Fruit fly (Drosophila melanogaster) whole organism, embryonic: ENCODE measurements around the gene BBIP1.

Source experiments
- Asciz ChIP-seq: fragments of 200-800 bp; sonication (Bioruptor generic); optimal IDR thresholded peaks from 2 replicates; lab custom pipeline; 2017; ENCODE audit warnings: missing biosample characterization, mild to moderate bottlenecking, missing genetic modification characterization, missing genetic modification reagents
- BtbVII ChIP-seq: fragments of 200-800 bp; sonication (Bioruptor generic); optimal IDR thresholded peaks from 3 replicates; lab custom pipeline; 2017; ENCODE audit warnings: missing biosample characterization, mild to moderate bottlenecking, missing genetic modification characterization
- CG11398 ChIP-seq: fragments of 200-800 bp; sonication (Bioruptor generic); optimal IDR thresholded peaks from 2 replicates; lab custom pipeline; 2016; ENCODE audit warnings: missing biosample characterization, missing genetic modification characterization
- CG12071 ChIP-seq: fragments of 200-800 bp; sonication (Bioruptor generic); optimal IDR thresholded peaks from 3 replicates; lab custom pipeline; 2018; ENCODE audit warnings: missing biosample characterization, mild to moderate bottlenecking, missing genetic modification characterization
- CG12659 ChIP-seq: fragments of 200-800 bp; sonication (Bioruptor generic); optimal IDR thresholded peaks from 3 replicates; lab custom pipeline; 2017; ENCODE audit warnings: mild to moderate bottlenecking, missing biosample characterization, missing genetic modification reagents, missing genetic modification characterization
- CG13894 ChIP-seq: fragments of 200-800 bp; sonication (Bioruptor generic); optimal IDR thresholded peaks from 3 replicates; lab custom pipeline; 2018; ENCODE audit warnings: missing biosample characterization, mild to moderate bottlenecking, missing genetic modification characterization, moderate library complexity
- CG15479 ChIP-seq: fragments of 200-800 bp; sonication (Bioruptor generic); optimal IDR thresholded peaks from 3 replicates; lab custom pipeline; 2019; ENCODE audit warnings: missing biosample characterization, mild to moderate bottlenecking, missing genetic modification characterization, moderate library complexity
- CG1603 ChIP-seq: fragments of 200-800 bp; sonication (Bioruptor generic); optimal IDR thresholded peaks from 2 replicates; lab custom pipeline; 2019; ENCODE audit warnings: missing biosample characterization, mild to moderate bottlenecking, missing genetic modification characterization, moderate library complexity
- CG17361 ChIP-seq: fragments of 200-800 bp; sonication (Bioruptor generic); IDR thresholded peaks from 3 replicates; pipeline ENCODE4 v1.3.6; 2022; ENCODE audit warnings: missing biosample characterization, missing genetic modification characterization
- CG17385 ChIP-seq: fragments of 200-800 bp; sonication (Bioruptor generic); optimal IDR thresholded peaks from 3 replicates; lab custom pipeline; 2018; ENCODE audit warnings: missing biosample characterization, mild to moderate bottlenecking, missing genetic modification characterization
- CG2199 ChIP-seq: fragments of 200-800 bp; sonication (Bioruptor generic); IDR thresholded peaks from 3 replicates; pipeline ENCODE4 v1.3.6; 2022; ENCODE audit warnings: missing biosample characterization, missing genetic modification characterization
- CG3281 ChIP-seq: fragments of 200-800 bp; sonication (Bioruptor generic); optimal IDR thresholded peaks from 3 replicates; lab custom pipeline; 2017; ENCODE audit warnings: missing biosample characterization, mild to moderate bottlenecking, missing genetic modification characterization
- CG5180 ChIP-seq: fragments of 200-800 bp; sonication (Bioruptor generic); optimal IDR thresholded peaks from 3 replicates; lab custom pipeline; 2017; ENCODE audit warnings: missing biosample characterization, missing genetic modification characterization, mild to moderate bottlenecking, moderate library complexity, missing genetic modification reagents
- CHES-1-like ChIP-seq: fragments of 200-800 bp; sonication (Bioruptor generic); optimal IDR thresholded peaks from 2 replicates; lab custom pipeline; 2016; ENCODE audit warnings: missing biosample characterization, missing genetic modification characterization
- CrebB ChIP-seq: fragments of 200-800 bp; sonication (Bioruptor generic); optimal IDR thresholded peaks from 3 replicates; lab custom pipeline; 2018; ENCODE audit warnings: missing biosample characterization, mild to moderate bottlenecking, missing genetic modification characterization
- Deaf1 ChIP-seq: fragments of 200-800 bp; optimal IDR thresholded peaks from 3 replicates; lab custom pipeline; 2019; ENCODE audit warnings: missing biosample characterization, mild to moderate bottlenecking, missing genetic modification characterization, moderate library complexity
- Dek ChIP-seq: fragments of 200-800 bp; sonication (Bioruptor generic); optimal IDR thresholded peaks from 3 replicates; lab custom pipeline; 2019; ENCODE audit warnings: missing biosample characterization, mild to moderate bottlenecking, missing genetic modification characterization, moderate library complexity
- Gug ChIP-seq: fragments of 200-800 bp; sonication (Bioruptor generic); IDR thresholded peaks from 4 replicates; pipeline ENCODE4 v1.3.6; 2022; ENCODE audit warnings: missing biosample characterization, missing genetic modification characterization
- HmgZ ChIP-seq: fragments of 200-800 bp; sonication (Bioruptor generic); optimal IDR thresholded peaks from 2 replicates; lab custom pipeline; 2018; ENCODE audit warnings: missing biosample characterization, mild to moderate bottlenecking, missing genetic modification characterization
- Hr51 ChIP-seq, 2 experiments: fragments of 200-800 bp; sonication (Bioruptor generic); optimal IDR thresholded peaks; 2 replicates in 1 of 2; 3 replicates in 1 of 2; lab custom pipeline; 2016 to 2018; ENCODE audit warnings: missing biosample characterization in 2 of 2, missing genetic modification characterization in 2 of 2, mild to moderate bottlenecking in 1 of 2, moderate library complexity in 1 of 2
- Jarid2 ChIP-seq: fragments of 200-800 bp; sonication (Bioruptor generic); optimal IDR thresholded peaks from 3 replicates; lab custom pipeline; 2017; ENCODE audit warnings: mild to moderate bottlenecking, missing biosample characterization, missing genetic modification reagents, missing genetic modification characterization
- Meics ChIP-seq: fragments of 200-800 bp; sonication (Bioruptor generic); optimal IDR thresholded peaks from 2 replicates; lab custom pipeline; 2017; ENCODE audit warnings: missing biosample characterization, mild to moderate bottlenecking, missing genetic modification characterization
- Oli ChIP-seq: fragments of 200-800 bp; sonication (Bioruptor generic); optimal IDR thresholded peaks from 2 replicates; lab custom pipeline; 2018; ENCODE audit warnings: missing biosample characterization, mild to moderate bottlenecking, missing genetic modification characterization, moderate library complexity
- Trl ChIP-seq, 3 experiments: fragments of >200 bp in 2 of 3; fragments of 200-800 bp in 1 of 3; sonication (Bioruptor generic) in 1 of 3; optimal IDR thresholded peaks; 2 replicates in 1 of 3; 3 replicates in 2 of 3; lab custom pipeline; 2016 to 2017; ENCODE audit warnings: missing biosample characterization in 1 of 3, missing genetic modification characterization in 1 of 3
- ash1 ChIP-seq: fragments of 200-800 bp; sonication (Bioruptor generic); optimal IDR thresholded peaks from 2 replicates; lab custom pipeline; 2018; ENCODE audit warnings: missing biosample characterization, mild to moderate bottlenecking, missing genetic modification characterization
- cg ChIP-seq: fragments of 200-800 bp; sonication (Bioruptor generic); optimal IDR thresholded peaks from 3 replicates; lab custom pipeline; 2019; ENCODE audit warnings: missing biosample characterization, mild to moderate bottlenecking, missing genetic modification characterization, moderate library complexity
- ems ChIP-seq: fragments of 200-800 bp; sonication (Bioruptor generic); optimal IDR thresholded peaks from 3 replicates; lab custom pipeline; 2016; ENCODE audit warnings: missing biosample characterization, missing genetic modification characterization
- insv ChIP-seq, 2 experiments: fragments of 200-800 bp; sonication (Bioruptor generic); optimal IDR thresholded peaks; 3 replicates each; lab custom pipeline; 2016 to 2018; ENCODE audit warnings: missing biosample characterization in 2 of 2, missing genetic modification characterization in 2 of 2
- inv ChIP-seq: fragments of 200-800 bp; sonication (Bioruptor generic); IDR thresholded peaks from 2 replicates; pipeline ENCODE4 v1.3.6; 2022; ENCODE audit warnings: missing biosample characterization, missing genetic modification characterization; ENCODE audit not compliant: partially characterized antibody
- kah ChIP-seq: fragments of 200-800 bp; sonication (Bioruptor generic); optimal IDR thresholded peaks from 2 replicates; lab custom pipeline; 2018; ENCODE audit warnings: missing biosample characterization, mild to moderate bottlenecking, missing genetic modification characterization
- lbe ChIP-seq: fragments of 200-800 bp; sonication (Bioruptor generic); optimal IDR thresholded peaks from 2 replicates; lab custom pipeline; 2016; ENCODE audit warnings: missing biosample characterization, mild to moderate bottlenecking, missing genetic modification characterization
- nom ChIP-seq: fragments of 200-800 bp; sonication (Bioruptor generic); optimal IDR thresholded peaks from 2 replicates; lab custom pipeline; 2017; ENCODE audit warnings: missing biosample characterization, missing genetic modification characterization, mild to moderate bottlenecking, moderate library complexity, missing genetic modification reagents
- pfk ChIP-seq: fragments of 200-800 bp; sonication (Bioruptor generic); optimal IDR thresholded peaks from 2 replicates; lab custom pipeline; 2018; ENCODE audit warnings: missing biosample characterization, mild to moderate bottlenecking, missing genetic modification characterization, moderate library complexity
- row ChIP-seq: fragments of 200-800 bp; sonication (Bioruptor generic); IDR thresholded peaks from 3 replicates; pipeline ENCODE4 v1.3.6; 2022; ENCODE audit warnings: missing biosample characterization, missing genetic modification characterization
- scrt ChIP-seq: fragments of 200-800 bp; sonication (Bioruptor generic); optimal IDR thresholded peaks from 2 replicates; lab custom pipeline; 2018; ENCODE audit warnings: missing biosample characterization, mild to moderate bottlenecking, missing genetic modification characterization, moderate library complexity
- unpg ChIP-seq: fragments of 200-800 bp; sonication (Bioruptor generic); optimal IDR thresholded peaks from 3 replicates; lab custom pipeline; 2018; ENCODE audit warnings: missing biosample characterization, mild to moderate bottlenecking, missing genetic modification characterization, moderate library complexity
- zf30C ChIP-seq: fragments of 200-800 bp; sonication (Bioruptor generic); optimal IDR thresholded peaks from 3 replicates; lab custom pipeline; 2018; ENCODE audit warnings: missing biosample characterization, mild to moderate bottlenecking, missing genetic modification characterization

The BBIP1 gene

DNA sequence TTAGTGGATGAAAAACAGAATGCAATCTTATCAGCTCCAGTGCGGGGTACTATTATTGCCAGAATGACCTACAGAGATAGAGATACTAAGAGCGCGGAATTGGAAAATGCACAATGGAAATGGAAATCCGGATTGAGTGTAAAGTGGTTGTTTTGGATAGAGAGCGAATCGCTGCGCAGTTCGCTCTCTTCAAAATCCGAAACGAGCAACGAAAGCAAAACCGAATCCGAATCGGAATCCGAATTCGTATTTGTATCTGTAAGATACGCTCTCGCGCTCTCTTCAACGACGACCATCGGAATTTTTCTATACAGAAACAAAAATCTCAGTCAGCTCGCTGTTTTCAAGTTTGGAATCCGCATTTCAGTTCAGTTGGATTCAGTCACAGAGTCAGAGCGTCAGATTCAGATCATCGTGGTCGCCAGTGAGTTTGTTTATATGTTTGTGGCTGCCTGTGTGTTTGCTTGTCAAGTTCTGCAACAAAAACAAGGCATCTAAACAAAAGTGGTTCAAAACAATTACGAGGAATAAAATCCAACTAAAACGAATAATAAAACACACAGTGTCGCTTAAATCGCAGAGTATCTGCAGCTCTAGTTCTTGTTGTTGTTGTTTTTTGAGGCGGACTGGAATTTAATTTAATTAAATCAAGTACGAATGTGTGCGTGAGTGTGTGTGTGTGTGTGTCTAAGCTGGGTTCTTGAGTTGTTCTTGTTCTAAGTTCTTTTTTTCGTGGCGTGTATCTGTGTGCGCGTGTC lies 13.6 kb downstream of the BBIP1 start, which contains the start of gene ps (continued):
- TF ChIP-seq CG15479 (GFP tag; lab: Kevin White, UChicago) (peak; percentile 73), CG2199 (GFP tag; lab: Robert Waterston, UW) (no peak), CG13894 (tag; lab: Kevin White, UChicago) (peak; percentile 16), nom (peak; percentile 50), Asciz (peak; percentile 3), CG5180 (no peak), CG17385 (peak; percentile 40), CG3281 (peak; percentile 31), Meics (GFP tag; lab: Kevin White, UChicago) (peak; percentile 17), lbe (GFP tag; lab: Kevin White, UChicago) (peak; percentile 7), Oli (tag; lab: Kevin White, UChicago) (no peak), CG1603 (tag; lab: Kevin White, UChicago) (peak; percentile 22), Trl (optimal IDR thresholded peaks at IDR 0.05; lab: Kevin White, UChicago) (peak; percentile 91 to 97), Trl (GFP tag; optimal IDR thresholded peaks at IDR 0.05; lab: Kevin White, UChicago) (peak; percentile 61), insv (GFP tag; optimal IDR thresholded peaks at IDR 0.05; lab: Kevin White, UChicago) (peak in 1 of 2 experiments; percentile 78), cg (GFP tag; lab: Kevin White, UChicago) (peak; percentile 83), CG12659 (peak; percentile 12), CG12071 (peak; percentile 37), BtbVII (GFP tag; lab: Kevin White, UChicago) (peak; percentile 43), ash1 (GFP tag; lab: Kevin White, UChicago) (no peak), zf30C (GFP tag; lab: Kevin White, UChicago) (peak; percentile 19), CG11398 (GFP tag; lab: Kevin White, UChicago) (no peak), row (GFP tag; lab: Robert Waterston, UW) (no peak), kah (GFP tag; lab: Kevin White, UChicago) (peak; percentile 99), CHES-1-like (GFP tag; lab: Kevin White, UChicago) (peak; percentile 22), pfk (GFP tag; lab: Kevin White, UChicago) (no peak), CG17361 (GFP tag; lab: Robert Waterston, UW) (no peak), unpg (GFP tag; lab: Kevin White, UChicago) (peak; percentile 16), CrebB (tag; lab: Kevin White, UChicago) (peak; percentile 29), Deaf1 (tag; lab: Kevin White, UChicago) (peak; percentile 97), HmgZ (peak; percentile 23), Gug (GFP tag; lab: Robert Waterston, UW) (0 out of 4 replicates have a peak, but pooled peaks have one; percentile 18), ems (peak; percentile 8), scrt (GFP tag; lab: Kevin White, UChicago) (peak; percentile 44), Hr51 (GFP tag; optimal IDR thresholded peaks at IDR 0.05; lab: Kevin White, UChicago) (peak in 1 of 2 experiments; percentile 0), Jarid2 (GFP tag; lab: Kevin White, UChicago) (peak; percentile 93), inv (GFP tag; lab: Robert Waterston, UW) (no peak), Dek (tag; lab: Kevin White, UChicago) (peak; percentile 21)
